Worm (Caenorhabditis elegans) whole organism, L3 larva: ENCODE measurements around the gene mksr-1.

Experiments used
- ceh-16 ChIP-seq: sonication (generic microtip); optimal IDR thresholded peaks from 2 replicates; lab custom pipeline; 2017; ENCODE audit warnings: missing biosample characterization, missing genetic modification characterization
- nhr-11 ChIP-seq: fragments of 150-350 bp; optimal IDR thresholded peaks from 2 replicates; lab custom pipeline; 2014; ENCODE audit warnings: missing biosample characterization, missing genetic modification characterization
- nhr-25 ChIP-seq: sonication (generic microtip); optimal IDR thresholded peaks from 2 replicates; lab custom pipeline; 2017; ENCODE audit warnings: missing biosample characterization, missing genetic modification characterization
- sea-2 ChIP-seq: fragments of 150-350 bp; sonication (generic microtip); optimal IDR thresholded peaks from 4 replicates; lab custom pipeline; 2014; ENCODE audit warnings: missing biosample characterization, missing genetic modification reagents, missing genetic modification characterization

DNA sequence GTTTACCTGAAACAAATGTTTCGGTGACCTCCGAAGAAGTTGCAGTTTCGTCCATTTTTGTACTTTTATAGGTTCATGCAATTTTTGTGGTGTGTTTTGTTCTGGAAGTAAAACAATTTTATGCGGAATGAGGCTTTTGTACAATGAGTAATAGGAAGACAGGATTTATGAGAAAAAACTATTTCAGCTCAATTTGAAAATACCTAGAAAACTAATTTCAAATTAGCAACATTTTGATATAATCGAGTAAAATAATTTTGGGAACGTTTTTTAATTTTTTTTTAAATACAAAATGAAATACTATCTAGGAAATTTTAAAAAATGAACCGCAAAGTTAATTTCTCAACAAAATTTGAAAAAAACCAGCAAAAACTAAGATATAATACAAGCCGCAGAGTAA is 19.1 kb upstream of the mksr-1 start, which contains the start of gene rei-2:
- TF ChIP-seq sea-2 (GFP tag; lab: Kevin White, UChicago) (no peak), nhr-25 (tag; lab: Kevin White, UChicago) (no peak), ceh-16 (tag; lab: Kevin White, UChicago) (no peak), nhr-11 (tag; lab: Kevin White, UChicago) (no peak)
